Fruit fly (Drosophila melanogaster) whole organism, pupa: Measurements from ENCODE around the gene CG2889.

Source experiments
- CG10348 ChIP-seq: fragments of 200-800 bp; sonication (Bioruptor generic); IDR thresholded peaks from 2 replicates; pipeline ENCODE4 v1.3.6; 2022; ENCODE audit warnings: missing biosample characterization, missing genetic modification characterization
- CG12605 ChIP-seq: fragments of 200-800 bp; sonication (Bioruptor generic); IDR thresholded peaks from 2 replicates; pipeline ENCODE4 v1.3.6; 2022; ENCODE audit warnings: missing biosample characterization, missing genetic modification characterization
- CG13204 ChIP-seq: fragments of 200-800 bp; sonication (Bioruptor generic); optimal IDR thresholded peaks from 2 replicates; lab custom pipeline; 2018; ENCODE audit warnings: missing biosample characterization, mild to moderate bottlenecking, missing genetic modification characterization, moderate library complexity
- CG14655 ChIP-seq: fragments of 200-800 bp; sonication (Bioruptor generic); optimal IDR thresholded peaks from 3 replicates; lab custom pipeline; 2017; ENCODE audit warnings: mild to moderate bottlenecking, missing biosample characterization, missing genetic modification reagents, missing genetic modification characterization
- CG15710 ChIP-seq: fragments of 200-800 bp; sonication (Bioruptor generic); optimal IDR thresholded peaks from 2 replicates; lab custom pipeline; 2018; ENCODE audit warnings: missing biosample characterization, mild to moderate bottlenecking, missing genetic modification characterization, moderate library complexity
- CG17806 ChIP-seq: fragments of 200-800 bp; sonication (Bioruptor generic); optimal IDR thresholded peaks from 2 replicates; lab custom pipeline; 2018; ENCODE audit warnings: missing biosample characterization, mild to moderate bottlenecking, missing genetic modification characterization, moderate library complexity
- CG32121 ChIP-seq: fragments of 200-800 bp; sonication (Bioruptor generic); IDR thresholded peaks from 2 replicates; pipeline ENCODE4 v1.3.6; 2022; ENCODE audit warnings: missing biosample characterization, missing genetic modification characterization
- CG34367 ChIP-seq: fragments of 200-800 bp; sonication (Bioruptor generic); optimal IDR thresholded peaks from 2 replicates; lab custom pipeline; 2018; ENCODE audit warnings: missing biosample characterization, mild to moderate bottlenecking, missing genetic modification characterization
- CG4496 ChIP-seq: fragments of 200-800 bp; sonication (Bioruptor generic); IDR thresholded peaks from 3 replicates; pipeline ENCODE4 v1.3.6; 2022; ENCODE audit warnings: missing biosample characterization, missing genetic modification characterization
- CG8159 ChIP-seq: fragments of 200-800 bp; sonication (Bioruptor generic); optimal IDR thresholded peaks from 3 replicates; lab custom pipeline; 2018; ENCODE audit warnings: missing biosample characterization, mild to moderate bottlenecking, missing genetic modification characterization, moderate library complexity
- CG8301 ChIP-seq: fragments of 200-800 bp; sonication (Bioruptor generic); optimal IDR thresholded peaks from 2 replicates; lab custom pipeline; 2018; ENCODE audit warnings: missing biosample characterization, mild to moderate bottlenecking, missing genetic modification characterization
- CG9948 ChIP-seq: fragments of 200-800 bp; sonication (Bioruptor generic); optimal IDR thresholded peaks from 2 replicates; lab custom pipeline; 2018; ENCODE audit warnings: missing biosample characterization, mild to moderate bottlenecking, missing genetic modification characterization, moderate library complexity
- D1 ChIP-seq: fragments of 200-800 bp; sonication (Bioruptor generic); optimal IDR thresholded peaks from 2 replicates; lab custom pipeline; 2018; ENCODE audit warnings: missing biosample characterization, mild to moderate bottlenecking, missing genetic modification characterization, moderate library complexity
- EcR ChIP-seq: fragments of 200-800 bp; sonication (Bioruptor generic); optimal IDR thresholded peaks from 3 replicates; lab custom pipeline; 2019; ENCODE audit warnings: missing biosample characterization, missing genetic modification characterization, mild to moderate bottlenecking, moderate library complexity, missing genetic modification reagents
- Ets98B ChIP-seq: fragments of 200-800 bp; sonication (Bioruptor generic); IDR thresholded peaks from 2 replicates; pipeline ENCODE4 v1.3.6; 2022; ENCODE audit warnings: missing biosample characterization, missing genetic modification characterization
- Pif1A ChIP-seq: fragments of 200-800 bp; sonication (Bioruptor generic); optimal IDR thresholded peaks from 3 replicates; lab custom pipeline; 2016; ENCODE audit warnings: missing biosample characterization, missing genetic modification characterization
- Pif1B ChIP-seq: fragments of 200-800 bp; sonication (Bioruptor generic); optimal IDR thresholded peaks from 3 replicates; lab custom pipeline; 2016; ENCODE audit warnings: missing biosample characterization, missing genetic modification characterization
- Snoo ChIP-seq: fragments of 200-800 bp; sonication (Bioruptor generic); optimal IDR thresholded peaks from 3 replicates; lab custom pipeline; 2017; ENCODE audit warnings: missing biosample characterization, mild to moderate bottlenecking, missing genetic modification characterization, inconsistent platforms
- fd96Ca ChIP-seq: fragments of 200-800 bp; sonication (Bioruptor generic); IDR thresholded peaks from 3 replicates; pipeline ENCODE4 v1.3.6; 2022; ENCODE audit warnings: missing biosample characterization, missing genetic modification characterization
- gl ChIP-seq: fragments of 200-800 bp; sonication (Bioruptor generic); optimal IDR thresholded peaks from 2 replicates; lab custom pipeline; 2018; ENCODE audit warnings: missing biosample characterization, mild to moderate bottlenecking, missing genetic modification characterization
- rn ChIP-seq: fragments of 200-800 bp; sonication (Bioruptor generic); IDR thresholded peaks from 2 replicates; pipeline ENCODE4 v1.3.6; 2022; ENCODE audit warnings: missing biosample characterization, missing genetic modification characterization

Gene CG2889

dm6 chrX:10487964-10488605, 14.3 kb downstream of the CG2889 start:
- TF ChIP-seq fd96Ca (peak; percentile 62; the same call in 2 of the 3 replicates), Pif1B (GFP tag; lab: Kevin White, UChicago) (no peak), CG13204 (no peak), CG8301 (tag; lab: Kevin White, UChicago) (peak; percentile 44), Snoo (tag; lab: Kevin White, UChicago) (no peak), D1 (tag; lab: Kevin White, UChicago) (no peak), Pif1A (no peak), rn (GFP tag; lab: Robert Waterston, UW) (no peak), CG4496 (peak; percentile 29; the same call in 1 of the 3 replicates), Ets98B (GFP tag; lab: Robert Waterston, UW) (no peak), gl (tag; lab: Kevin White, UChicago) (no peak), CG8159 (tag; lab: Kevin White, UChicago) (no peak), CG34367 (tag; lab: Kevin White, UChicago) (no peak), CG14655 (GFP tag; lab: Kevin White, UChicago) (peak; percentile 55), CG17806 (tag; lab: Kevin White, UChicago) (no peak), CG10348 (GFP tag; lab: Robert Waterston, UW) (no peak), CG32121 (0 out of 2 replicates have a peak, but pooled peaks have one; percentile 17)

dm6 chrX:10496319-10496718, 22.6 kb downstream of the CG2889 start:
- TF ChIP-seq CG8301 (tag; lab: Kevin White, UChicago) (no peak), CG10348 (GFP tag; lab: Robert Waterston, UW) (no peak), CG17806 (tag; lab: Kevin White, UChicago) (no peak), EcR (GFP tag; lab: Kevin White, UChicago) (no peak)

- no peak for TF ChIP-seq EcR (GFP tag; lab: Kevin White, UChicago)
- no peak for TF ChIP-seq rn (GFP tag; lab: Robert Waterston, UW)
- no peak for TF ChIP-seq CG9948
- no peak for TF ChIP-seq fd96Ca
- no peak for TF ChIP-seq CG32121
- no peak for TF ChIP-seq CG12605
- TF ChIP-seq CG14655 (GFP tag; lab: Kevin White, UChicago), result no peak
- TF ChIP-seq gl (tag; lab: Kevin White, UChicago), result no peak
- peak; percentile 13 for TF ChIP-seq CG17806 (tag; lab: Kevin White, UChicago)
- TF ChIP-seq Snoo (tag; lab: Kevin White, UChicago), result no peak
- no peak for TF ChIP-seq D1 (tag; lab: Kevin White, UChicago)
- TF ChIP-seq CG15710 (tag; lab: Kevin White, UChicago), result peak; percentile 28
- TF ChIP-seq CG8159 (tag; lab: Kevin White, UChicago), result peak; percentile 53
- TF ChIP-seq Pif1B (GFP tag; lab: Kevin White, UChicago), result no peak
- peak; percentile 2 for TF ChIP-seq CG34367 (tag; lab: Kevin White, UChicago)
Observed at dm6 chrX:10513611-10514010, 39.9 kb downstream of the CG2889 start.

dm6 chrX:10514850-10515249, 41.1 kb downstream of the CG2889 start:
- no peak for TF ChIP-seq fd96Ca
- no peak for TF ChIP-seq gl (tag; lab: Kevin White, UChicago)
- TF ChIP-seq CG12605, result no peak
- no peak for TF ChIP-seq CG4496
- no peak for TF ChIP-seq rn (GFP tag; lab: Robert Waterston, UW)

- TF ChIP-seq CG34367 (tag; lab: Kevin White, UChicago), result peak; percentile 43
- TF ChIP-seq CG4496, result peak; percentile 80
- no peak for TF ChIP-seq Snoo (tag; lab: Kevin White, UChicago)
- no peak for TF ChIP-seq D1 (tag; lab: Kevin White, UChicago)
- peak; percentile 59 for TF ChIP-seq CG14655 (GFP tag; lab: Kevin White, UChicago)
- peak; percentile 46 for TF ChIP-seq Pif1B (GFP tag; lab: Kevin White, UChicago)
- peak; percentile 43 for TF ChIP-seq CG8301 (tag; lab: Kevin White, UChicago)
- TF ChIP-seq CG17806 (tag; lab: Kevin White, UChicago), result peak; percentile 49
- peak; percentile 61 for TF ChIP-seq CG32121
- peak; percentile 54 for TF ChIP-seq CG9948
- TF ChIP-seq CG13204, result no peak
- no peak for TF ChIP-seq rn (GFP tag; lab: Robert Waterston, UW)
- peak; percentile 64 for TF ChIP-seq CG8159 (tag; lab: Kevin White, UChicago)
- peak; percentile 41; the same call in 1 of the 2 replicates for TF ChIP-seq CG12605
- TF ChIP-seq fd96Ca, result peak; percentile 75
- TF ChIP-seq Ets98B (GFP tag; lab: Robert Waterston, UW), result peak; percentile 67
- TF ChIP-seq Pif1A, result peak; percentile 74
- no peak for TF ChIP-seq gl (tag; lab: Kevin White, UChicago)
- no peak for TF ChIP-seq EcR (GFP tag; lab: Kevin White, UChicago)
- TF ChIP-seq CG10348 (GFP tag; lab: Robert Waterston, UW), result no peak
- TF ChIP-seq CG15710 (tag; lab: Kevin White, UChicago), result peak; percentile 53
Observed at dm6 chrX:10515323-10515853, 41.6 kb downstream of the CG2889 start.
